Worm (Caenorhabditis elegans): ENCODE measurements around the gene clec-158.

DNA sequence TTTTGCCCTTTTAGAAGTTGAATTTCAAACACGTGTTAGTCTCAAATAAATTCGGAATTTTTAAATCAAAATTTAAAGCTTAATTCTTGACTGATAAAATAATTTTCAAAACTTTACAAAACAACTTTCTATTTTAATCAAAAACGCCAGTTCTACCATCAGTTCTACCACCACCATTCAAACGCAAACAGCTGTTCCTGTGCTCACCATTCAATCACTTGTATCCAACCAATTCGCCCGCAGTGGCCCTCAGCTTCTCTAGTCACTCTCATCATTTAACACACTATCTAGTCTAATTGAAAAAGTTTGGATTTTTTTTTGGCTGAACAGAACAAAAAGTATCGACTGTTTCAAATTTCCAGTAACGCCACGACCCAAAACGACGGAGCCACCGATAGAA, 36.6 kb downstream of the clec-158 start:
- TF ChIP-seq F37D6.2 (tag; optimal IDR thresholded peaks at IDR 0.05) = no peak
- no peak for TF ChIP-seq lin-29 (GFP tag; IDR thresholded peaks at IDR 0.05)
- TF ChIP-seq snpc-4 (tag; optimal IDR thresholded peaks at IDR 0.05) = no peak

Data from whole organism, L4 larva.